Fruit fly (Drosophila melanogaster) whole organism, embryonic: ENCODE results near the gene CG6481.

Source experiments
- CG10147 ChIP-seq: fragments of 200-800 bp; sonication (Bioruptor generic); optimal IDR thresholded peaks from 2 replicates; lab custom pipeline; 2019; ENCODE audit warnings: missing biosample characterization, mild to moderate bottlenecking, missing genetic modification characterization, moderate library complexity
- CG10321 ChIP-seq: fragments of 200-800 bp; sonication (Bioruptor generic); IDR thresholded peaks from 2 replicates; pipeline ENCODE4 v1.3.6; 2022; ENCODE audit warnings: missing biosample characterization, missing genetic modification characterization
- CG10979 ChIP-seq: fragments of 200-800 bp; sonication (Bioruptor generic); optimal IDR thresholded peaks from 2 replicates; lab custom pipeline; 2018; ENCODE audit warnings: missing biosample characterization, mild to moderate bottlenecking, missing genetic modification characterization, moderate library complexity
- CG11398 ChIP-seq: fragments of 200-800 bp; sonication (Bioruptor generic); optimal IDR thresholded peaks from 2 replicates; lab custom pipeline; 2016; ENCODE audit warnings: missing biosample characterization, missing genetic modification characterization
- CG11560 ChIP-seq: fragments of 200-800 bp; sonication (Bioruptor generic); IDR thresholded peaks from 3 replicates; pipeline ENCODE4 v1.3.6; 2022; ENCODE audit warnings: missing biosample characterization, missing genetic modification characterization
- CG12236 ChIP-seq: fragments of 200-800 bp; sonication (Bioruptor generic); optimal IDR thresholded peaks from 2 replicates; lab custom pipeline; 2016; ENCODE audit warnings: missing biosample characterization, missing genetic modification characterization
- CG12942 ChIP-seq: fragments of 200-800 bp; sonication (Bioruptor generic); optimal IDR thresholded peaks from 3 replicates; lab custom pipeline; 2016; ENCODE audit warnings: missing biosample characterization, missing genetic modification characterization
- CG13424 ChIP-seq: fragments of 200-800 bp; sonication (Bioruptor generic); optimal IDR thresholded peaks from 2 replicates; lab custom pipeline; 2019; ENCODE audit warnings: missing biosample characterization, mild to moderate bottlenecking, missing genetic modification characterization, moderate library complexity
- CG1603 ChIP-seq: fragments of 200-800 bp; sonication (Bioruptor generic); optimal IDR thresholded peaks from 2 replicates; lab custom pipeline; 2019; ENCODE audit warnings: missing biosample characterization, mild to moderate bottlenecking, missing genetic modification characterization, moderate library complexity
- CG17568 ChIP-seq: fragments of 200-800 bp; sonication (Bioruptor generic); optimal IDR thresholded peaks from 2 replicates; lab custom pipeline; 2018; ENCODE audit warnings: missing biosample characterization, mild to moderate bottlenecking, missing genetic modification characterization, moderate library complexity
- CG18599 ChIP-seq: fragments of 200-800 bp; sonication (Bioruptor generic); optimal IDR thresholded peaks from 3 replicates; lab custom pipeline; 2017; ENCODE audit warnings: missing biosample characterization, missing genetic modification characterization, mild to moderate bottlenecking, moderate library complexity, missing genetic modification reagents
- CG18619 ChIP-seq: fragments of 200-800 bp; sonication (Bioruptor generic); optimal IDR thresholded peaks from 3 replicates; lab custom pipeline; 2017; ENCODE audit warnings: missing biosample characterization, mild to moderate bottlenecking, missing genetic modification characterization
- CG2116 ChIP-seq: fragments of 200-800 bp; sonication (Bioruptor generic); optimal IDR thresholded peaks from 3 replicates; lab custom pipeline; 2018; ENCODE audit warnings: missing biosample characterization, mild to moderate bottlenecking, missing genetic modification characterization
- CG6175 ChIP-seq: fragments of 200-800 bp; sonication (Bioruptor generic); IDR thresholded peaks from 3 replicates; pipeline ENCODE4 v1.3.6; 2022; ENCODE audit warnings: missing biosample characterization, missing genetic modification characterization
- CG6689 ChIP-seq: fragments of 200-800 bp; sonication (Bioruptor generic); IDR thresholded peaks from 2 replicates; pipeline ENCODE4 v1.3.6; 2022; ENCODE audit warnings: missing biosample characterization, missing genetic modification characterization
- CG7556 ChIP-seq: fragments of 200-800 bp; sonication (Bioruptor generic); optimal IDR thresholded peaks from 2 replicates; lab custom pipeline; 2017; ENCODE audit warnings: missing biosample characterization, mild to moderate bottlenecking, missing genetic modification characterization
- CG8281 ChIP-seq: fragments of 200-800 bp; sonication (Bioruptor generic); optimal IDR thresholded peaks from 2 replicates; lab custom pipeline; 2018; ENCODE audit warnings: missing biosample characterization, mild to moderate bottlenecking, missing genetic modification characterization, moderate library complexity
- Doc2 ChIP-seq: fragments of 200-800 bp; sonication (Bioruptor generic); IDR thresholded peaks from 2 replicates; pipeline ENCODE4 v1.3.6; 2022; ENCODE audit warnings: missing biosample characterization, missing genetic modification characterization
- Dref ChIP-seq: fragments of 200-800 bp; sonication (Bioruptor generic); IDR thresholded peaks from 2 replicates; pipeline ENCODE4 v1.3.6; 2022; ENCODE audit warnings: missing biosample characterization, missing genetic modification characterization
- ERR ChIP-seq: fragments of 200-800 bp; sonication (Bioruptor generic); optimal IDR thresholded peaks from 2 replicates; lab custom pipeline; 2016; ENCODE audit warnings: missing biosample characterization, missing genetic modification characterization
- Eip74EF ChIP-seq, 2 experiments: fragments of 200-800 bp in 1 of 2; fragments of >200 bp in 1 of 2; sonication (Bioruptor generic) in 1 of 2; optimal IDR thresholded peaks; 2 replicates each; lab custom pipeline; 2017 to 2019; ENCODE audit warnings: missing biosample characterization in 2 of 2, missing genetic modification characterization in 2 of 2, mild to moderate bottlenecking in 1 of 2, moderate library complexity in 1 of 2
- Fer2 ChIP-seq: fragments of 200-800 bp; sonication (Bioruptor generic); optimal IDR thresholded peaks from 2 replicates; lab custom pipeline; 2018; ENCODE audit warnings: missing biosample characterization, mild to moderate bottlenecking, missing genetic modification characterization, moderate library complexity
- Mes4 ChIP-seq: fragments of 200-800 bp; sonication (Bioruptor generic); optimal IDR thresholded peaks from 2 replicates; lab custom pipeline; 2016; ENCODE audit warnings: missing biosample characterization, missing genetic modification characterization
- NC2β ChIP-seq: fragments of 200-800 bp; sonication (Bioruptor generic); optimal IDR thresholded peaks from 2 replicates; lab custom pipeline; 2016; ENCODE audit warnings: missing biosample characterization, missing genetic modification characterization
- NFAT ChIP-seq: fragments of 200-800 bp; sonication (Bioruptor generic); IDR thresholded peaks from 2 replicates; pipeline ENCODE4 v1.3.6; 2022; ENCODE audit warnings: missing biosample characterization, missing genetic modification characterization
- NfI ChIP-seq: fragments of 200-800 bp; sonication (Bioruptor generic); optimal IDR thresholded peaks from 3 replicates; lab custom pipeline; 2018; ENCODE audit warnings: missing biosample characterization, mild to moderate bottlenecking, missing genetic modification characterization, moderate library complexity
- Opbp ChIP-seq: fragments of 200-800 bp; sonication (Bioruptor generic); IDR thresholded peaks from 3 replicates; pipeline ENCODE4 v1.3.6; 2022; ENCODE audit warnings: missing biosample characterization, missing genetic modification characterization; ENCODE audit not compliant: partially characterized antibody
- Optix ChIP-seq: fragments of 200-800 bp; sonication (Bioruptor generic); IDR thresholded peaks from 3 replicates; pipeline ENCODE4 v1.3.6; 2022; ENCODE audit warnings: missing biosample characterization, missing genetic modification characterization
- Poxn ChIP-seq: fragments of 200-800 bp; sonication (Bioruptor generic); IDR thresholded peaks from 2 replicates; pipeline ENCODE4 v1.3.6; 2022; ENCODE audit warnings: missing biosample characterization, missing genetic modification characterization
- Scr ChIP-seq: fragments of 200-800 bp; sonication (Bioruptor generic); IDR thresholded peaks from 2 replicates; pipeline ENCODE4 v1.3.6; 2022; ENCODE audit warnings: missing biosample characterization, missing genetic modification characterization; ENCODE audit not compliant: partially characterized antibody
- Spps ChIP-seq: fragments of 200-800 bp; sonication (Bioruptor generic); optimal IDR thresholded peaks from 2 replicates; lab custom pipeline; 2018; ENCODE audit warnings: missing biosample characterization, mild to moderate bottlenecking, missing genetic modification characterization
- Trl ChIP-seq, 3 experiments: fragments of >200 bp in 2 of 3; fragments of 200-800 bp in 1 of 3; sonication (Bioruptor generic) in 1 of 3; optimal IDR thresholded peaks; 2 replicates in 1 of 3; 3 replicates in 2 of 3; lab custom pipeline; 2016 to 2017; ENCODE audit warnings: missing biosample characterization in 1 of 3, missing genetic modification characterization in 1 of 3
- ac ChIP-seq: fragments of 200-800 bp; sonication (Bioruptor generic); optimal IDR thresholded peaks from 3 replicates; lab custom pipeline; 2017; ENCODE audit warnings: missing biosample characterization, mild to moderate bottlenecking, missing genetic modification characterization
- chn ChIP-seq: fragments of 200-800 bp; sonication (Bioruptor generic); optimal IDR thresholded peaks from 2 replicates; lab custom pipeline; 2016; ENCODE audit warnings: missing biosample characterization, missing genetic modification characterization
- ci ChIP-seq: fragments of 200-800 bp; sonication (Bioruptor generic); IDR thresholded peaks from 3 replicates; pipeline ENCODE4 v1.3.6; 2022; ENCODE audit warnings: missing biosample characterization, missing genetic modification characterization
- dysf ChIP-seq: fragments of 200-800 bp; sonication (Bioruptor generic); IDR thresholded peaks from 3 replicates; pipeline ENCODE4 v1.3.6; 2022; ENCODE audit warnings: missing biosample characterization, missing genetic modification characterization
- ewg ChIP-seq: fragments of 200-800 bp; sonication (Bioruptor generic); optimal IDR thresholded peaks from 3 replicates; lab custom pipeline; 2017; ENCODE audit warnings: mild to moderate bottlenecking, missing biosample characterization, missing genetic modification reagents, missing genetic modification characterization
- fd3F ChIP-seq: fragments of 200-800 bp; sonication (Bioruptor generic); optimal IDR thresholded peaks from 2 replicates; lab custom pipeline; 2018; ENCODE audit warnings: missing biosample characterization, mild to moderate bottlenecking, missing genetic modification characterization, moderate library complexity
- gce ChIP-seq: fragments of 200-800 bp; sonication (Bioruptor generic); IDR thresholded peaks from 3 replicates; pipeline ENCODE4 v1.3.6; 2022; ENCODE audit warnings: missing biosample characterization, missing genetic modification characterization
- gcm ChIP-seq: fragments of 200-800 bp; sonication (Bioruptor generic); optimal IDR thresholded peaks from 2 replicates; lab custom pipeline; 2019; ENCODE audit warnings: missing biosample characterization, mild to moderate bottlenecking, missing genetic modification characterization, moderate library complexity
- h ChIP-seq: fragments of >200 bp; optimal IDR thresholded peaks from 2 replicates; lab custom pipeline; 2017
- hb ChIP-seq: fragments of 200-800 bp; sonication (Bioruptor generic); IDR thresholded peaks from 3 replicates; pipeline ENCODE4 v1.3.6; 2022; ENCODE audit warnings: missing biosample characterization, missing genetic modification characterization; ENCODE audit not compliant: partially characterized antibody
- lov ChIP-seq, 2 experiments: fragments of 200-800 bp in 1 of 2; fragments of >200 bp in 1 of 2; sonication (Bioruptor generic) in 1 of 2; IDR thresholded peaks in 1 of 2; optimal IDR thresholded peaks in 1 of 2; 2 replicates in 1 of 2; 3 replicates in 1 of 2; pipeline versions ENCODE4 v1.3.6 to Lab custom; 2017 to 2022; ENCODE audit warnings: missing biosample characterization in 1 of 2, missing genetic modification characterization in 1 of 2
- nom ChIP-seq: fragments of 200-800 bp; sonication (Bioruptor generic); optimal IDR thresholded peaks from 2 replicates; lab custom pipeline; 2017; ENCODE audit warnings: missing biosample characterization, missing genetic modification characterization, mild to moderate bottlenecking, moderate library complexity, missing genetic modification reagents
- pb ChIP-seq: fragments of 200-800 bp; sonication (Bioruptor generic); optimal IDR thresholded peaks from 3 replicates; lab custom pipeline; 2016; ENCODE audit warnings: missing biosample characterization, missing genetic modification characterization
- pho ChIP-seq: fragments of 200-800 bp; sonication (Bioruptor generic); optimal IDR thresholded peaks from 2 replicates; lab custom pipeline; 2016; ENCODE audit warnings: missing biosample characterization, missing genetic modification characterization
- slou ChIP-seq: fragments of 200-800 bp; sonication (Bioruptor generic); optimal IDR thresholded peaks from 3 replicates; lab custom pipeline; 2016; ENCODE audit warnings: missing biosample characterization, missing genetic modification characterization
- sr ChIP-seq: fragments of 200-800 bp; sonication (Bioruptor generic); IDR thresholded peaks from 3 replicates; pipeline ENCODE4 v1.3.6; 2022; ENCODE audit warnings: missing biosample characterization, missing genetic modification characterization
- usp ChIP-seq: fragments of >200 bp; optimal IDR thresholded peaks from 2 replicates; lab custom pipeline; 2017; ENCODE audit warnings: missing biosample characterization, missing genetic modification characterization
- zfh2 ChIP-seq: fragments of 200-800 bp; sonication (Bioruptor generic); optimal IDR thresholded peaks from 2 replicates; lab custom pipeline; 2016; ENCODE audit warnings: missing biosample characterization, missing genetic modification characterization

The CG6481 gene

dm6 chrX:18515988-18516541, 6.2 kb downstream of the CG6481 start (continued):
- no peak for TF ChIP-seq slou
- peak; percentile 6 for TF ChIP-seq CG1603
- no peak for TF ChIP-seq CG10979 (tag; lab: Kevin White, UChicago)
- no peak for TF ChIP-seq ewg (GFP tag; lab: Kevin White, UChicago)
- no peak for TF ChIP-seq Scr (GFP tag; lab: Robert Waterston, UW)
- TF ChIP-seq NFAT (GFP tag; lab: Robert Waterston, UW) = no peak
- TF ChIP-seq Opbp = no peak
- TF ChIP-seq hb (GFP tag; lab: Robert Waterston, UW) = no peak
- no peak for TF ChIP-seq Trl (optimal IDR thresholded peaks at IDR 0.05; lab: Kevin White, UChicago)
- TF ChIP-seq Trl (GFP tag; optimal IDR thresholded peaks at IDR 0.05; lab: Kevin White, UChicago) = peak; percentile 8
- no peak for TF ChIP-seq Dref (GFP tag; lab: Robert Waterston, UW)
- no peak for TF ChIP-seq lov (optimal IDR thresholded peaks at IDR 0.05; lab: Kevin White, UChicago)
- TF ChIP-seq lov (GFP tag; IDR thresholded peaks at IDR 0.05; lab: Robert Waterston, UW) = no peak
- no peak for TF ChIP-seq zfh2 (GFP tag; lab: Kevin White, UChicago)
- TF ChIP-seq NfI = no peak
- peak; percentile 91 for TF ChIP-seq CG10321 (GFP tag; lab: Robert Waterston, UW)
- no peak for TF ChIP-seq CG18619 (GFP tag; lab: Kevin White, UChicago)
- no peak for TF ChIP-seq dysf (GFP tag; lab: Robert Waterston, UW)
- TF ChIP-seq CG11398 (GFP tag; lab: Kevin White, UChicago) = no peak
- no peak for TF ChIP-seq CG12942 (GFP tag; lab: Kevin White, UChicago)
- no peak for TF ChIP-seq Optix (GFP tag; lab: Robert Waterston, UW)
- TF ChIP-seq nom (GFP tag; lab: Kevin White, UChicago) = no peak
- TF ChIP-seq Poxn (GFP tag; lab: Robert Waterston, UW) = no peak
- TF ChIP-seq gce (GFP tag; lab: Robert Waterston, UW) = no peak
- no peak for TF ChIP-seq gcm (GFP tag; lab: Kevin White, UChicago)
- TF ChIP-seq pho (GFP tag; lab: Kevin White, UChicago) = no peak
- no peak for TF ChIP-seq sr (GFP tag; lab: Robert Waterston, UW)
- no peak for TF ChIP-seq Eip74EF (GFP tag; optimal IDR thresholded peaks at IDR 0.05; lab: Kevin White, UChicago)
- TF ChIP-seq NC2β (GFP tag; lab: Kevin White, UChicago) = no peak
- no peak for TF ChIP-seq usp (GFP tag; lab: Kevin White, UChicago)
- TF ChIP-seq CG11560 (tag; lab: Robert Waterston, UW) = no peak
- no peak for TF ChIP-seq ac (GFP tag; lab: Kevin White, UChicago)
- TF ChIP-seq CG8281 (tag; lab: Kevin White, UChicago) = no peak
- no peak for TF ChIP-seq CG10147 (GFP tag; lab: Kevin White, UChicago)
- TF ChIP-seq fd3F (GFP tag; lab: Kevin White, UChicago) = no peak
- no peak for TF ChIP-seq CG7556 (GFP tag; lab: Kevin White, UChicago)
- no peak for TF ChIP-seq CG6689 (GFP tag; lab: Robert Waterston, UW)
- TF ChIP-seq CG18599 (GFP tag; lab: Kevin White, UChicago) = no peak
- TF ChIP-seq Fer2 = no peak
- no peak for TF ChIP-seq pb (GFP tag; lab: Kevin White, UChicago)
- no peak for TF ChIP-seq CG17568 (GFP tag; lab: Kevin White, UChicago)
- TF ChIP-seq CG13424 (tag; lab: Kevin White, UChicago) = peak; percentile 16
- no peak for TF ChIP-seq ERR (GFP tag; lab: Kevin White, UChicago)
- no peak for TF ChIP-seq CG12236 (GFP tag; lab: Kevin White, UChicago)
- no peak for TF ChIP-seq Doc2 (GFP tag; lab: Robert Waterston, UW)
- TF ChIP-seq chn (GFP tag; lab: Kevin White, UChicago) = no peak
- TF ChIP-seq CG2116 (GFP tag; lab: Kevin White, UChicago) = no peak
- no peak for TF ChIP-seq Mes4 (GFP tag; lab: Kevin White, UChicago)
- TF ChIP-seq ci = no peak
- TF ChIP-seq h = no peak
- peak; percentile 21; the same call in 1 of the 3 replicates for TF ChIP-seq CG6175 (GFP tag; lab: Robert Waterston, UW)
- no peak for TF ChIP-seq Spps (tag; lab: Kevin White, UChicago)
